Worm (Caenorhabditis elegans): ENCODE results near the gene ent-1.

ent-1 gene

DNA sequence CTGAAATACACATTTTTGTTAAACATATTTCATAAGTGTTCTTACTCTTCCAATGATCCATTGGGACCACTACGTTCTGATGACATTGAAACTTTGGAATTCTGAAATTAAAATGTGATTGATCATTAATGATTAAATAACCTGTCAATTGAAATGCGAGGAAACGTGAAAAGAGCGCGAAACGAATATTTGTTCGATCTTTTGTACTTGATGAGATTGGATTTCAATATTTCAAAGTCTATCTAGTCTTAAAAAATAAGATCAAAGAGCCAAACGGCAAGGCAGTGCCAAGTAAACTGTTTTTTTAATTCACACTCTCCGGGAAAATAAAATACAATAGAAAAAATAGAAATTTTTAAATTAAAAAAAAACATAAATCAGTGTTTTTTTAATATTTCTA is 26.6 kb upstream of the ent-1 start, which contains the start of gene ZK792.4:
TSS of gene ZK792.4 (minus strand) at position 101 of the 400 bp plus-strand sequence.
- TF ChIP-seq saeg-2 (GFP tag; IDR thresholded peaks at IDR 0.05) (no peak), hlh-11 (tag; optimal IDR thresholded peaks at IDR 0.05) (no peak), nhr-111 (GFP tag; optimal IDR thresholded peaks at IDR 0.05) (no peak), F10B5.3 (tag; optimal IDR thresholded peaks at IDR 0.05) (no peak), pqm-1 (tag; optimal IDR thresholded peaks at IDR 0.05) (no peak), mes-2 (tag; optimal IDR thresholded peaks at IDR 0.05; ENCODE audit: poor library complexity, severe bottlenecking) (no peak)

DNA sequence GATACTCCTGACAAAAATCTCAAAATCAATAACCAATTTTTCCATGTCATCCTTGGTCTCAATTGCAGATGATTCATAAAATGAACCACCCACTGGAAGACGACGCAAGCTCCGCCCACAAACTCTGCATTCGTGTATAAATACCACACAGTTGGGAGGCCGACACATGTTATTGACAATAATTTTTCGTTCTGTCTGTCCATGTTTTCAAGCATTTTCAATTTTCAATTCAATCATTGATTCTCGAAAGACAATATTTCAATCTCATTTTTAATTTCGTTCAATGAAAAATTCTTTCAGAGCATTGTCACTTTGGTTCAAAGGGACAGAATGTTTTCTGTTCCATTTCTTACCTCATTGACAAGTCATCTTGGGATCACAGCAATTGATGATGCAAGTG is 20.8 kb upstream of the ent-1 start, which contains the start of gene inx-9:
TSS of gene inx-9 (plus strand) at position 301 of the 400 bp plus-strand sequence.
- no peak for TF ChIP-seq mxl-2 (GFP tag; conservative IDR thresholded peaks at IDR 0.05)
- TF ChIP-seq Y48G9A.11 (GFP tag; IDR thresholded peaks at IDR 0.05): no peak
- no peak for TF ChIP-seq lin-39 (tag; optimal IDR thresholded peaks at IDR 0.05)
- TF ChIP-seq php-3 (GFP tag; IDR thresholded peaks at IDR 0.05): no peak
- TF ChIP-seq lir-3 (tag; optimal IDR thresholded peaks at IDR 0.05): no peak
- no peak for TF ChIP-seq nhr-111 (GFP tag; optimal IDR thresholded peaks at IDR 0.05)
- no peak for TF ChIP-seq aha-1 (tag)
- no peak for TF ChIP-seq Y105C5A.15 (GFP tag; IDR thresholded peaks at IDR 0.05)
- TF ChIP-seq zag-1 (tag; optimal IDR thresholded peaks at IDR 0.05): no peak
- TF ChIP-seq arid-1 (GFP tag; conservative IDR thresholded peaks at IDR 0.05): no peak
- no peak for TF ChIP-seq sdz-12 (GFP tag; optimal IDR thresholded peaks at IDR 0.05)
- TF ChIP-seq aly-2 (tag; optimal IDR thresholded peaks at IDR 0.05): no peak
- no peak for TF ChIP-seq cey-2 (tag; optimal IDR thresholded peaks at IDR 0.05; ENCODE audit: borderline replicate concordance, insufficient read depth)
- TF ChIP-seq T20F7.1 (GFP tag; optimal IDR thresholded peaks at IDR 0.05): no peak
- no peak for TF ChIP-seq dmd-6 (GFP tag; IDR thresholded peaks at IDR 0.05)
- no peak for TF ChIP-seq spr-3 (GFP tag; optimal IDR thresholded peaks at IDR 0.05)
- TF ChIP-seq dmd-8 (GFP tag; IDR thresholded peaks at IDR 0.05): no peak
- TF ChIP-seq Y5F2A.4 (GFP tag; optimal IDR thresholded peaks at IDR 0.05): no peak
- no peak for TF ChIP-seq mes-2 (tag; optimal IDR thresholded peaks at IDR 0.05; ENCODE audit: poor library complexity, severe bottlenecking)

DNA sequence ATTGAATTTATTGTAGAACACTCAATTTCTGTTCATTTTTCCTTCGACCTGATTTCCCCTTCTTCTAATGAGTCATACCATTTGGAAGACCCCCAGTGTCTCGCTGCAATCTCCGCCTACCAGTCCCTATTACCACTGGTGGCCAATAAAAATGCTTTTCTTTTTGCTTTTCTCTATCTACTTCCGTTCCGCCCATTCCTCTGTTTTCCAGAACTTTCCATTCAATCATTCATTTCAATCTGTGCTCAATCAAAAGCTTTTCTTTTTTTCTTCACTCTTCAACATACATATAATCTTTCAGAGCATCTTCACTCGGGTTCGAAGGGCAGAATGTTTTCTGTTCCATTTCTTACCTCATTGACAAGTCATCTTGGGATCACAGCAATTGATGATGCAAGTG is 18.3 kb upstream of the ent-1 start, which contains the start of gene inx-8:
TSS of gene inx-8 (plus strand) at position 301 of the 400 bp plus-strand sequence.
- no peak for TF ChIP-seq hif-1 (tag; optimal IDR thresholded peaks at IDR 0.05)
- TF ChIP-seq nhr-48 (tag; optimal IDR thresholded peaks at IDR 0.05): no peak
- no peak for TF ChIP-seq lin-29 (GFP tag; IDR thresholded peaks at IDR 0.05)
- no peak for TF ChIP-seq gei-8 (GFP tag; optimal IDR thresholded peaks at IDR 0.05)

DNA sequence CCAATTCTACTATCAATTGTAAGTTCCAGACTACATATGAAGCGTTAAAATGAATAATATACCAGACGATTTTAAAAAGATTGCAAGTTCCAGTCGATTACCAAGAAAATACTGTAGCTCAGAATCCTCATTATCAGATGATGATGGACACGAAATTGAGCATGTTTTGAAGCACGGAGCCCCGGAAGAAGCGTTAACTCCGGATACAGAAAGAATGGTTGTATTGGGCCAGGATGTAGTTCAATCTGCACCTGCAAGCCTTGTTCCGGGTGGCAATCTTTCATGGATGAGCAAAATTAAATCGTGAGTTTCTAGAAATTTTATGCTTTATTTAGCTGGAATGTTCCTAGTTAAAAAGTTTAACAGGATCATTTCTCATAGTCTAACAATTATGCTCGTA is 12.7 kb upstream of the ent-1 start, which contains the start of gene atg-4.2:
TSS of gene atg-4.2 (plus strand) at position 24 of the 400 bp plus-strand sequence.
- TF ChIP-seq F49E8.2 (tag; optimal IDR thresholded peaks at IDR 0.05; ENCODE audit: borderline replicate concordance): no peak
- TF ChIP-seq unc-62 (GFP tag; optimal IDR thresholded peaks at IDR 0.05 in 1 of 2): peak in 1 of 2 experiments; percentile 93
- no peak for TF ChIP-seq unc-62 (tag; optimal IDR thresholded peaks at IDR 0.05)

ce11 chrIV:11665010-11665409 is 9.7 kb upstream of the ent-1 start, which contains the start of gene ZK809.9:
Gene ZK809.9 (plus strand): TSS chrIV:11665310.
- no peak for TF ChIP-seq R02D3.7 (tag; optimal IDR thresholded peaks at IDR 0.05)
- no peak for TF ChIP-seq lin-1 (GFP tag; IDR thresholded peaks at IDR 0.05)
- TF ChIP-seq mxl-2 (GFP tag; conservative IDR thresholded peaks at IDR 0.05): no peak
- no peak for TF ChIP-seq ctbp-1 (GFP tag; IDR thresholded peaks at IDR 0.05)
- no peak for TF ChIP-seq sdz-12 (GFP tag; optimal IDR thresholded peaks at IDR 0.05)

Measured in whole organism, L4 larva.